Fruit fly (Drosophila melanogaster): ENCODE data around the gene Traf6.
A peak's percentile ranks its signal among the peaks of the same experiment; 100 is the strongest.

Gene Traf6

dm6 chrX:8196598-8197228, 39.5 kb upstream of the Traf6 start:
- TF ChIP-seq CG10348 (GFP tag; IDR thresholded peaks at IDR 0.05) (0 out of 2 replicates have a peak, but pooled peaks have one; percentile 31), CG8159 (tag; optimal IDR thresholded peaks at IDR 0.05) (peak; percentile 55), CG9948 (tag; optimal IDR thresholded peaks at IDR 0.05) (peak; percentile 66), gl (tag; optimal IDR thresholded peaks at IDR 0.05) (peak; percentile 19), D1 (tag; optimal IDR thresholded peaks at IDR 0.05) (no peak), CG14655 (GFP tag; optimal IDR thresholded peaks at IDR 0.05) (peak; percentile 80), Pif1A (GFP tag; optimal IDR thresholded peaks at IDR 0.05) (peak; percentile 70), Pif1B (GFP tag; optimal IDR thresholded peaks at IDR 0.05) (peak; percentile 75), CG8301 (tag; optimal IDR thresholded peaks at IDR 0.05) (peak; percentile 68), CG12605 (GFP tag; IDR thresholded peaks at IDR 0.05) (peak; percentile 83), fd96Ca (GFP tag; IDR thresholded peaks at IDR 0.05) (peak; percentile 82), Snoo (tag; optimal IDR thresholded peaks at IDR 0.05) (peak; percentile 63), CG15710 (tag; optimal IDR thresholded peaks at IDR 0.05) (peak; percentile 55), CG34367 (tag; optimal IDR thresholded peaks at IDR 0.05) (peak; percentile 67), CG32121 (GFP tag; IDR thresholded peaks at IDR 0.05) (peak; percentile 58), CG17806 (tag; optimal IDR thresholded peaks at IDR 0.05) (peak; percentile 69), EcR (GFP tag; optimal IDR thresholded peaks at IDR 0.05) (peak; percentile 69), Ets98B (GFP tag; IDR thresholded peaks at IDR 0.05) (peak; percentile 79), CG4496 (GFP tag; IDR thresholded peaks at IDR 0.05) (peak; percentile 89), CG13204 (GFP tag; optimal IDR thresholded peaks at IDR 0.05) (peak; percentile 81), rn (GFP tag; IDR thresholded peaks at IDR 0.05) (peak; percentile 55)

dm6 chrX:8196157-8196526, 39.0 kb upstream of the Traf6 start:
- TF ChIP-seq CG14655 (GFP tag; optimal IDR thresholded peaks at IDR 0.05), result peak; percentile 51
- peak; percentile 38 for TF ChIP-seq CG8159 (tag; optimal IDR thresholded peaks at IDR 0.05)
- TF ChIP-seq CG9948 (tag; optimal IDR thresholded peaks at IDR 0.05), result peak; percentile 23
- no peak for TF ChIP-seq CG17806 (tag; optimal IDR thresholded peaks at IDR 0.05)
- TF ChIP-seq Pif1A (GFP tag; optimal IDR thresholded peaks at IDR 0.05), result no peak
- no peak for TF ChIP-seq CG4496 (GFP tag; IDR thresholded peaks at IDR 0.05)
- TF ChIP-seq CG8301 (tag; optimal IDR thresholded peaks at IDR 0.05), result peak; percentile 24
- TF ChIP-seq Snoo (tag; optimal IDR thresholded peaks at IDR 0.05), result peak; percentile 25
- no peak for TF ChIP-seq D1 (tag; optimal IDR thresholded peaks at IDR 0.05)
- TF ChIP-seq CG32121 (GFP tag; IDR thresholded peaks at IDR 0.05), result no peak
- TF ChIP-seq CG34367 (tag; optimal IDR thresholded peaks at IDR 0.05), result no peak
- no peak for TF ChIP-seq CG13204 (GFP tag; optimal IDR thresholded peaks at IDR 0.05)

dm6 chrX:8195449-8196156, 38.4 kb upstream of the Traf6 start:
- TF ChIP-seq Pif1B (GFP tag; optimal IDR thresholded peaks at IDR 0.05) (no peak), EcR (GFP tag; optimal IDR thresholded peaks at IDR 0.05) (no peak), Snoo (tag; optimal IDR thresholded peaks at IDR 0.05) (no peak), gl (tag; optimal IDR thresholded peaks at IDR 0.05) (no peak), CG8159 (tag; optimal IDR thresholded peaks at IDR 0.05) (no peak)

- TF ChIP-seq CG34367 (tag; optimal IDR thresholded peaks at IDR 0.05) (no peak), D1 (tag; optimal IDR thresholded peaks at IDR 0.05) (no peak), CG10348 (GFP tag; IDR thresholded peaks at IDR 0.05) (no peak), CG13204 (GFP tag; optimal IDR thresholded peaks at IDR 0.05) (peak; percentile 48), CG14655 (GFP tag; optimal IDR thresholded peaks at IDR 0.05) (no peak)
Measured at dm6 chrX:8194559-8194958, 37.4 kb upstream of the Traf6 start.

- no peak for TF ChIP-seq Pif1B (GFP tag; optimal IDR thresholded peaks at IDR 0.05)
- TF ChIP-seq Ets98B (GFP tag; IDR thresholded peaks at IDR 0.05), result peak; percentile 62; the same call in 1 of the 2 replicates
- no peak for TF ChIP-seq gl (tag; optimal IDR thresholded peaks at IDR 0.05)
- no peak for TF ChIP-seq CG8301 (tag; optimal IDR thresholded peaks at IDR 0.05)
- peak; percentile 59 for TF ChIP-seq CG32121 (GFP tag; IDR thresholded peaks at IDR 0.05)
- TF ChIP-seq Snoo (tag; optimal IDR thresholded peaks at IDR 0.05), result peak; percentile 6
- TF ChIP-seq CG15710 (tag; optimal IDR thresholded peaks at IDR 0.05), result no peak
- 0 out of 3 replicates have a peak, but pooled peaks have one; percentile 43 for TF ChIP-seq fd96Ca (GFP tag; IDR thresholded peaks at IDR 0.05)
- peak; percentile 95 for TF ChIP-seq CG13204 (GFP tag; optimal IDR thresholded peaks at IDR 0.05)
- peak; percentile 68 for TF ChIP-seq EcR (GFP tag; optimal IDR thresholded peaks at IDR 0.05)
- no peak for TF ChIP-seq CG9948 (tag; optimal IDR thresholded peaks at IDR 0.05)
- TF ChIP-seq CG12605 (GFP tag; IDR thresholded peaks at IDR 0.05), result peak; percentile 44; the same call in 1 of the 2 replicates
- TF ChIP-seq CG14655 (GFP tag; optimal IDR thresholded peaks at IDR 0.05), result no peak
- no peak for TF ChIP-seq D1 (tag; optimal IDR thresholded peaks at IDR 0.05)
- TF ChIP-seq CG34367 (tag; optimal IDR thresholded peaks at IDR 0.05), result no peak
- TF ChIP-seq CG10348 (GFP tag; IDR thresholded peaks at IDR 0.05), result no peak
- no peak for TF ChIP-seq rn (GFP tag; IDR thresholded peaks at IDR 0.05)
- peak; percentile 1 for TF ChIP-seq CG8159 (tag; optimal IDR thresholded peaks at IDR 0.05)
- TF ChIP-seq CG17806 (tag; optimal IDR thresholded peaks at IDR 0.05), result no peak
- no peak for TF ChIP-seq Pif1A (GFP tag; optimal IDR thresholded peaks at IDR 0.05)
- 0 out of 3 replicates have a peak, but pooled peaks have one; percentile 60 for TF ChIP-seq CG4496 (GFP tag; IDR thresholded peaks at IDR 0.05)
Measured at dm6 chrX:8193017-8193556, 35.9 kb upstream of the Traf6 start.

Data from whole organism, pupa.